Worm (Caenorhabditis elegans): ENCODE measurements around the gene Y49F6B.6.

Gene Y49F6B.6

DNA sequence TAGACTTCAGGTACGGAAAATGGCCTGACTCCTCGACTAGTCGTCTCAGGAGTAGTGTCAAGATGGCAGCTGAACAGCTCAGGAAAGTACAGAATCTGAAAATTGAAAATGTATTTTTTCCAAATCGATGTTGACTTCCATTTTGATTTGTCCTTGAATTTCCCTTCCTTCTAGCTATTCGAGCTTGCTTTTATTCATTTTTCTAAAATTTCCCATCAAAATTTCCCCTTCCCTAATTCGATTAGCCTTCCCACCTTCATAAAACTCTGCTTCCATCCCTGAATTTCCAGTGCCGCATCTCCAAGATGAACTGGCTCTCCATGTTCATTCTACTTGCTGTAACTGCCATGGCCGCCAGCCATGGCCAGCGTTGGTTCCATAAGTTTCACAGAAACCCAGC is at the start of gene Y49F6B.6:
Y49F6B.6 (plus strand) TSS at position 301 of the 400 bp plus-strand sequence.
- no peak for TF ChIP-seq bed-1 (GFP tag; IDR thresholded peaks at IDR 0.05)
- TF ChIP-seq F55B11.4 (tag; optimal IDR thresholded peaks at IDR 0.05; ENCODE audit: borderline replicate concordance, insufficient read depth) = no peak
- TF ChIP-seq let-526 (GFP tag; IDR thresholded peaks at IDR 0.05) = no peak
- no peak for TF ChIP-seq Y67H2A.10 (GFP tag; conservative IDR thresholded peaks at IDR 0.05)
- no peak for TF ChIP-seq F52B5.7 (tag; optimal IDR thresholded peaks at IDR 0.05)
- TF ChIP-seq sea-2 (GFP tag; IDR thresholded peaks at IDR 0.05) = no peak
- TF ChIP-seq nhr-90 (tag; optimal IDR thresholded peaks at IDR 0.05) = no peak
- TF ChIP-seq sptf-2 (GFP tag; optimal IDR thresholded peaks at IDR 0.05) = no peak
- no peak for TF ChIP-seq B0261.1 (tag; optimal IDR thresholded peaks at IDR 0.05)
- TF ChIP-seq snpc-1.3 (tag; optimal IDR thresholded peaks at IDR 0.05; ENCODE audit: insufficient read depth) = no peak
- no peak for TF ChIP-seq attf-3 (GFP tag; conservative IDR thresholded peaks at IDR 0.05)
- no peak for TF ChIP-seq let-607 (tag; optimal IDR thresholded peaks at IDR 0.05)
- TF ChIP-seq T26A5.8 (tag; optimal IDR thresholded peaks at IDR 0.05) = no peak
- TF ChIP-seq bed-2 (GFP tag; IDR thresholded peaks at IDR 0.05) = no peak
- TF ChIP-seq ceh-58 (GFP tag; IDR thresholded peaks at IDR 0.05) = no peak
- TF ChIP-seq cebp-2 (GFP tag; IDR thresholded peaks at IDR 0.05) = no peak

DNA sequence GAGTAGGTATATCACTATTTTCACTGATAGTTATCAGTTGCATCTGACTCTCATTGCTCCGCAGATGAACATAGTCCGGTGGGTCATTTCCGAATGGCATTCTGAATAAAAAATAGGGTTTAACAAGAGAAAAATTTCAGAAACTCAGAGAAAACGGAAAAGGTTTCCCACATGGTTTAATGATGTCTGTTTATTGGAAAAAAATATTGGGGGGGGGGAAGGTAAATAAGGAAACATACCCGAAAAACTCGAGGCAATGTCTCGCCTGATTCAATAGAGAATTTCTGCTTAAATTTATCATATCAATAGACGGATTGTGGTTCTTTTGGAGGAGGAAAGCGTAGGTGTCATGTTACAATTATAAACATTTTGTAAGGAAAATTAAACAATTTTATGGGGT is 47.5 kb upstream of the Y49F6B.6 start, which contains the start of gene nep-11:
nep-11 (minus strand) TSS at position 101 of the 400 bp plus-strand sequence.
- TF ChIP-seq C06A6.2 (GFP tag; conservative IDR thresholded peaks at IDR 0.05) = no peak
- TF ChIP-seq attf-5 (GFP tag; optimal IDR thresholded peaks at IDR 0.05) = no peak
- no peak for TF ChIP-seq hmg-1.2 (GFP tag; IDR thresholded peaks at IDR 0.05)
- TF ChIP-seq dpff-1 (tag; optimal IDR thresholded peaks at IDR 0.05) = no peak

DNA sequence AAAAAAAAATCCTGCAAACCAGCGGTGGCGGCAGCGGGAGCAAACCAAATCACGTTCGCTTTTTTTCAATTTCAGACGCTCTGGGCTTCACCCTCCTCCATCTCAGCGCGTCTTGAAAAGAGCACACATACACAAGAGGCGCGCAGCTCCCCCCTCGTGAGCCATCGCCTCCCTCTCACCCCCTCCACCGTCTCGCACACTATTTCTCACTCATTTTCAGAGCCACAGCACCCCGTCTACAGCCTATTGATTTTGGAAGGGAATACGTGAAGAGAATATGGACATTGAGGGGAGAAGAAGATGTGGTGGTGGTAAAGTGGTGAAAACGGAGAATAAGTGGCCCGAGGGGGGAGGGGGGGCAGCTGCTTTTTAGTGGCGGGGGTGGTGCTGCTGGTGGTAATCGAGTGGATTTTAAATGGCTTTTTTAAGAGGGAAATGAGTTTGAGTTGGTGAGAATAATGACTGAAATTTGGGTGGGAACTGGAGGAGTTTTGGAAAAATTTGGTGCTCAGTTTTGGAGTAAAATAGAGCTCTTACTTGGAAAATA is 44.7 kb upstream of the Y49F6B.6 start:
- TF ChIP-seq ztf-22 (GFP tag; optimal IDR thresholded peaks at IDR 0.05) (no peak), aptf-2 (GFP tag; conservative IDR thresholded peaks at IDR 0.05) (no peak), F57A8.1 (GFP tag; optimal IDR thresholded peaks at IDR 0.05) (no peak), fkh-3 (tag; optimal IDR thresholded peaks at IDR 0.05) (no peak), ceh-27 (GFP tag; optimal IDR thresholded peaks at IDR 0.05) (peak; percentile 56), cebp-1 (GFP tag; IDR thresholded peaks at IDR 0.05) (no peak), cebp-1 (tag; optimal IDR thresholded peaks at IDR 0.05) (peak; percentile 29), Y95B8A.8 (GFP tag; IDR thresholded peaks at IDR 0.05) (no peak), mcd-1 (GFP tag; IDR thresholded peaks at IDR 0.05) (peak; percentile 40; the same call in 1 of the 2 replicates), attf-5 (GFP tag; optimal IDR thresholded peaks at IDR 0.05) (peak; percentile 34), F52B5.7 (tag; optimal IDR thresholded peaks at IDR 0.05) (no peak), zfh-2 (GFP tag; conservative IDR thresholded peaks at IDR 0.05) (peak; percentile 92), pbrm-1 (GFP tag; IDR thresholded peaks at IDR 0.05) (no peak), egrh-3 (GFP tag; IDR thresholded peaks at IDR 0.05) (peak; percentile 57), die-1 (tag; optimal IDR thresholded peaks at IDR 0.05) (no peak), ceh-79 (tag; optimal IDR thresholded peaks at IDR 0.05) (no peak), lin-35 (GFP tag; optimal IDR thresholded peaks at IDR 0.05) (no peak), chd-7 (tag; optimal IDR thresholded peaks at IDR 0.05) (no peak), B0035.1 (tag; optimal IDR thresholded peaks at IDR 0.05) (no peak), hmg-1.2 (GFP tag; IDR thresholded peaks at IDR 0.05) (peak; percentile 55; the same call in 1 of the 2 replicates)

Data from whole organism, young adult.